Fruit fly (Drosophila melanogaster): ENCODE results near the gene B9d1.

The B9d1 gene

DNA sequence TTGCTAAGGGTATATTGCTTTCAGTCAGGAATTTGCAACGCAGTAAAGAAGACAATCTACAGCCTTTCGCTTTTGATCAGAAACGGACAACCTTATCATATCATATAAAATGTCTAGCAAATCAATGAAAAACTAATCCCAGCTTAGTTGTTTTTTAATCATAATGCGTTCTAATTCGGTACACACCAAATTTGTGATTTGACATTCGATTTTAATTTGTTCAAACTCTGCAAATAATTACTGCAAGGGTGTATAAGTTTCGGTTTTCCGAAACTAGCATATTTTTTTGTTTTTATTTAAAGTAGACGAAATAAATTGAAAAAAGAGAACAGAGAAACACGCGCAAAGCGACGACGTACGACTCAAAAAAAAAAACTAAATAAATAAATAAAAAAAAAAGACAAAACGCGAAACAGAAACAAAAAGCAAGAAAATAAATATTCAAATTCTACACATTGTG is 8.9 kb upstream of the B9d1 start (continued):
- TF ChIP-seq pan (optimal IDR thresholded peaks at IDR 0.05) (no peak), pan (GFP tag; optimal IDR thresholded peaks at IDR 0.05 in 1 of 2, IDR thresholded peaks at IDR 0.05 in 1 of 2) (peak in 1 of 2 experiments; percentile 32), zf30C (GFP tag; optimal IDR thresholded peaks at IDR 0.05) (no peak), CG13624 (GFP tag; optimal IDR thresholded peaks at IDR 0.05) (peak; percentile 43), Blimp-1 (GFP tag; optimal IDR thresholded peaks at IDR 0.05) (peak; percentile 28), ind (GFP tag; optimal IDR thresholded peaks at IDR 0.05) (peak; percentile 61), CG8924 (tag; optimal IDR thresholded peaks at IDR 0.05) (peak; percentile 50), tin (GFP tag; optimal IDR thresholded peaks at IDR 0.05) (peak; percentile 10), br (optimal IDR thresholded peaks at IDR 0.05) (no peak), Hmr (GFP tag; optimal IDR thresholded peaks at IDR 0.05) (peak; percentile 30), CG18262 (tag; optimal IDR thresholded peaks at IDR 0.05) (peak; percentile 45), dan (GFP tag; IDR thresholded peaks at IDR 0.05) (no peak), corto (GFP tag; optimal IDR thresholded peaks at IDR 0.05) (no peak), cwo (GFP tag; optimal IDR thresholded peaks at IDR 0.05) (peak; percentile 9), CG6175 (GFP tag; IDR thresholded peaks at IDR 0.05) (no peak), NfI (GFP tag; optimal IDR thresholded peaks at IDR 0.05) (peak; percentile 32), lmd (GFP tag; IDR thresholded peaks at IDR 0.05) (peak; percentile 73; the same call in 1 of the 2 replicates), CG10543 (GFP tag; optimal IDR thresholded peaks at IDR 0.05) (peak; percentile 15), CG10431 (GFP tag; optimal IDR thresholded peaks at IDR 0.05) (no peak), gsb-n (tag; optimal IDR thresholded peaks at IDR 0.05) (no peak), HHEX (GFP tag; optimal IDR thresholded peaks at IDR 0.05) (peak; percentile 32), Poxn (GFP tag; IDR thresholded peaks at IDR 0.05) (peak; percentile 5; the same call in 1 of the 2 replicates), hb (GFP tag; IDR thresholded peaks at IDR 0.05; ENCODE audit: partially characterized antibody) (no peak), CG8388 (GFP tag; optimal IDR thresholded peaks at IDR 0.05) (no peak), nom (GFP tag; optimal IDR thresholded peaks at IDR 0.05) (no peak), CG10366 (GFP tag; IDR thresholded peaks at IDR 0.05) (no peak), Hr51 (GFP tag; optimal IDR thresholded peaks at IDR 0.05) (peak in 1 of 2 experiments; percentile 64), so (GFP tag; IDR thresholded peaks at IDR 0.05) (0 out of 3 replicates have a peak, but pooled peaks have one; percentile 42), Fer1 (GFP tag; optimal IDR thresholded peaks at IDR 0.05) (peak; percentile 17), dati (GFP tag; IDR thresholded peaks at IDR 0.05) (no peak), zfh2 (GFP tag; optimal IDR thresholded peaks at IDR 0.05) (peak; percentile 76), Side (GFP tag; optimal IDR thresholded peaks at IDR 0.05) (no peak), CG1792 (GFP tag; optimal IDR thresholded peaks at IDR 0.05) (no peak), tx (GFP tag; optimal IDR thresholded peaks at IDR 0.05) (no peak), sob (GFP tag; IDR thresholded peaks at IDR 0.05) (peak; percentile 47; the same call in 1 of the 2 replicates), MBD-R2 (GFP tag; IDR thresholded peaks at IDR 0.05) (peak; percentile 20; the same call in 1 of the 2 replicates), fu2 (GFP tag; optimal IDR thresholded peaks at IDR 0.05) (peak; percentile 60), sqz (GFP tag; optimal IDR thresholded peaks at IDR 0.05) (peak; percentile 6), Trl (optimal IDR thresholded peaks at IDR 0.05) (no peak), Trl (GFP tag; optimal IDR thresholded peaks at IDR 0.05) (peak; percentile 37), Ada2b (GFP tag; IDR thresholded peaks at IDR 0.05) (peak; percentile 37), zfh1 (GFP tag; IDR thresholded peaks at IDR 0.05) (no peak; the same call in 2 of the 3 replicates), Dek (tag; optimal IDR thresholded peaks at IDR 0.05) (peak; percentile 39), CHES-1-like (GFP tag; optimal IDR thresholded peaks at IDR 0.05) (peak; percentile 22), CG31224 (GFP tag; IDR thresholded peaks at IDR 0.05) (peak; percentile 9; the same call in 1 of the 2 replicates), crp (GFP tag; optimal IDR thresholded peaks at IDR 0.05) (no peak), CG7839 (tag; optimal IDR thresholded peaks at IDR 0.05) (peak; percentile 68), trem (tag; optimal IDR thresholded peaks at IDR 0.05) (no peak), CoRest (tag; optimal IDR thresholded peaks at IDR 0.05) (peak; percentile 79), trh (GFP tag; optimal IDR thresholded peaks at IDR 0.05) (no peak), CG9932 (GFP tag; IDR thresholded peaks at IDR 0.05) (peak; percentile 70)
